Fruit fly (Drosophila melanogaster) S2 (cell line): ENCODE results near the gene Tdrd3.

Experiments
- CG8478 ChIP-seq: fragments of >200 bp; optimal IDR thresholded peaks from 2 replicates; lab custom pipeline; 2018
- CTCF ChIP-seq, 2 experiments: fragments of >200 bp; optimal IDR thresholded peaks; 2 replicates each; lab custom pipeline; 2018

DNA sequence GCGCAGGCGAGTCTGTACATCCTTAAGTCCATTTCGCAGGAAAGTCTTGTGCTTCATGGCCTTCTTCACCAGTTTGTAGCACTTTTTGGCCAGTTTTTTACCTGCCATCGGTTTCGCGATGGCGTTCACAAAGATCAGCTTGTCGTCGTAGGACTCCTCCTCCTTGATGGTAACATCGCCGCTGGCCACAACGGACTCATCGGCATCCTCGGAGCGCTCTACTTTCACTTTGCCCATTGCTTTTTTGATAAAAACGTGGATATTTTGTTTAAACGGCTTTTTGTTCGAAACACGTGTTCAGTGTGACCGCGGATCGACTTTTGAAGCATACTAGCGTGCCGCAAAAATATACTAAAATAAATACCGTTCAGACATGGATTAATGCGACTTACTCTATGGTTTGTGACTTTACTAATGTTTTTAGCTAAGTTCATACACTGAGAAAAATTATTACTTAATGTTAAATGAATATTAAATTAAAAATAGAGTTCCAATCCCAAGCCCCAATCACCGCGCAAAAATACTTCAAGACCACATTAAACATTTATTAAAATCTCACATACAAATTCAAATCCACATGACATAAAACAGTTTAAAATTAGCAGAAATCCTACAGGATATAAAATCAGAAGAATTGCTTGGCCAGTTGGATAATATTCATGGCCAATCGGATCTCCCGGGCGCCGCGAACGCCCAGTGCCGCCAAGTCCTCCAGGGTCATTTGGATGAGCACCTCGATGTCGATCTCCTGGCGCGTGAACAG is 15.4 kb downstream of the Tdrd3 start, which contains the start of gene NHP2:
- TF ChIP-seq CG8478 = no peak
- TF ChIP-seq CTCF (optimal IDR thresholded peaks at IDR 0.05; lab: Kevin White, UChicago) = peak in 1 of 2 experiments; percentile 34
